Worm (Caenorhabditis elegans): ENCODE data around the gene srz-1.

ce11 chrV:16628991-16629390, 46.7 kb upstream of the srz-1 start, which contains the start of gene W06G6.2:
- TF ChIP-seq lin-13 (tag; optimal IDR thresholded peaks at IDR 0.05) (no peak), lsy-2 (tag; optimal IDR thresholded peaks at IDR 0.05) (no peak), nhr-12 (tag; optimal IDR thresholded peaks at IDR 0.05) (no peak), unc-62 (GFP tag; optimal IDR thresholded peaks at IDR 0.05) (no peak), elt-3 (tag; optimal IDR thresholded peaks at IDR 0.05) (no peak), elt-1 (tag; optimal IDR thresholded peaks at IDR 0.05; ENCODE audit: borderline replicate concordance, insufficient read depth) (no peak), ztf-11 (tag; optimal IDR thresholded peaks at IDR 0.05) (no peak), flh-1 (GFP tag; optimal IDR thresholded peaks at IDR 0.05) (no peak), ham-2 (GFP tag; optimal IDR thresholded peaks at IDR 0.05) (no peak), snpc-4 (tag; optimal IDR thresholded peaks at IDR 0.05) (no peak), nhr-76 (tag; optimal IDR thresholded peaks at IDR 0.05) (no peak)
